Worm (Caenorhabditis elegans): Measurements from ENCODE around the gene mpz-6.

mpz-6 gene

DNA sequence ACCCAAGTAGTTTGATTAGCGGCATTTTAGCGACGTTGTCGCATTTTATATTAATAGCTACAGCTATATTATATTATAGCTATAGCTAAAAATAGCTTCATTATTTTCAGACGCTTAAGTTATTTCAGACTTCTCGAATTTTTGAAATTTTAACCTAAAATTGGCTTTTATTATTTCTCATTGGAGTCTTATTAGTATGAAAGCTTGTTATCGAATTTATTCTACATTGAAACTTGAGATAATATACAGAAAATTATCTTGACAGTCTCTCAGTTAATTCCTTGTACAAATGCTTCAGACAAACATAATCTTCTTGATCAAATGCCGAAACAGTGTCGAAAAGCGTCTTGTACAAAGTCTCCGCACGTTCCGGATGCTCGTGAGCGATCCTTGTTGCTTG lies 27.1 kb downstream of the mpz-6 start, which contains the start of gene srh-48 (continued):
- no peak for TF ChIP-seq lsl-1 (GFP tag; optimal IDR thresholded peaks at IDR 0.05)
- no peak for TF ChIP-seq F23B12.7 (tag; optimal IDR thresholded peaks at IDR 0.05; ENCODE audit: insufficient read depth)
- no peak for TF ChIP-seq F52B5.7 (tag; optimal IDR thresholded peaks at IDR 0.05)
- TF ChIP-seq bed-1 (GFP tag; IDR thresholded peaks at IDR 0.05), result no peak
- TF ChIP-seq attf-5 (GFP tag; optimal IDR thresholded peaks at IDR 0.05), result no peak

DNA sequence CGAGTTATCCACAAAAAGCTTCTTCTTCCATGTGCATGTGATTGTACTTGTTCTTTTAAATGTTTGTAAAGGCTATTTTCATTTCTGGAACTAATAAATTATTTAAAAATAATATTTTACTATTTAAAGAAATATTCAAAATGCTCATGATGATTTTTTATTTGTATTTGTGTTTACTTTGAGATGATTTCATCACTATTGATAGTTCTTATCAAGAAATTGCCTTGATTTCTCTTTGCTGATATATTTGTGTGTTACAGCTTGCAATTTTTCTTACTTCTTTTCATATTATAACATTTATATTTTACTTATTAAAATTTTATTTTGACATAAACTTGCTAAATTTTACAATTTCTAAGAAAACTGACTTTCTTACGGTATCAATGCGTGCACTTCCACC lies 28.7 kb downstream of the mpz-6 start:
- no peak for TF ChIP-seq mel-28 (tag; optimal IDR thresholded peaks at IDR 0.05; ENCODE audit: borderline replicate concordance)
- no peak for TF ChIP-seq hsf-1 (GFP tag; IDR thresholded peaks at IDR 0.05)
- TF ChIP-seq attf-6 (GFP tag; IDR thresholded peaks at IDR 0.05), result no peak
- TF ChIP-seq F52B5.7 (tag; optimal IDR thresholded peaks at IDR 0.05), result no peak
- TF ChIP-seq nfya-2 (GFP tag; IDR thresholded peaks at IDR 0.05), result no peak
- no peak for TF ChIP-seq unc-130 (GFP tag; optimal IDR thresholded peaks at IDR 0.05)
- no peak for TF ChIP-seq zim-3 (tag; optimal IDR thresholded peaks at IDR 0.05)
- TF ChIP-seq ceh-79 (tag; optimal IDR thresholded peaks at IDR 0.05), result no peak
- TF ChIP-seq ceh-91 (GFP tag; IDR thresholded peaks at IDR 0.05), result no peak
- TF ChIP-seq bed-1 (GFP tag; IDR thresholded peaks at IDR 0.05), result no peak
- no peak for TF ChIP-seq snpc-3.4 (tag; optimal IDR thresholded peaks at IDR 0.05)
- TF ChIP-seq hlh-12 (tag; optimal IDR thresholded peaks at IDR 0.05), result no peak
- TF ChIP-seq akir-1 (GFP tag; optimal IDR thresholded peaks at IDR 0.05), result no peak
- TF ChIP-seq nhr-120 (GFP tag; IDR thresholded peaks at IDR 0.05), result no peak
- TF ChIP-seq dpff-1 (tag; optimal IDR thresholded peaks at IDR 0.05), result no peak
- TF ChIP-seq efl-1 (GFP tag; optimal IDR thresholded peaks at IDR 0.05), result no peak
- TF ChIP-seq T07F8.4 (tag; optimal IDR thresholded peaks at IDR 0.05), result no peak
- TF ChIP-seq pbrm-1 (GFP tag; IDR thresholded peaks at IDR 0.05), result no peak
- no peak for TF ChIP-seq K12H6.12 (tag; optimal IDR thresholded peaks at IDR 0.05)

ce11 chrII:9377158-9377557 lies 29.8 kb downstream of the mpz-6 start, which contains the start of gene C06C3.10:
Gene C06C3.10, minus strand, starts transcription at chrII:9377258.
- TF ChIP-seq tbp1 (GFP tag; optimal IDR thresholded peaks at IDR 0.05) (no peak), aptf-2 (GFP tag; conservative IDR thresholded peaks at IDR 0.05) (no peak), madf-3 (GFP tag; IDR thresholded peaks at IDR 0.05) (no peak), mel-28 (tag; optimal IDR thresholded peaks at IDR 0.05; ENCODE audit: borderline replicate concordance) (no peak), sptf-2 (GFP tag; optimal IDR thresholded peaks at IDR 0.05) (no peak), K11D2.4 (GFP tag; IDR thresholded peaks at IDR 0.05) (no peak)

DNA sequence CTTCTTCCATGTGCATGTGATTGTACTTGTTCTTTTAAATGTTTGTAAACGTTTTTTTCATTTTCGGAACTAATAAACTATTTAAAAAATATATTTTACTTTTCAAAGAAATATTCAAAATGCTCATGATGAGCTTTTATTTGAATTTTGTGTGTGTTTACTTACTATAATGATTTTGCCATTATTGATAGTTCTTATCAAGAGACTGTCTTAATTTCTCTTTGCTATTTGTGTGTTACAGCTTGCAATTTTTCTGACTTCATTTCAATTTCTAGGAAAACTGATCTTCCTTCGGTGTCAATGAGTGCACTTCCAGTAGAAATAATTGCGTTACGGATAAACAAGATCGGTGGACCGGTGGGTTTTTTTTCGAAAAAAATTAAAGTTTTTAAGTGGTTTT lies 32.1 kb downstream of the mpz-6 start, which contains the start of gene C06C3.12:
Gene C06C3.12, plus strand, starts transcription at position 301 of the 400 bp plus-strand sequence.
- TF ChIP-seq F37B4.10 (GFP tag; IDR thresholded peaks at IDR 0.05), result no peak
- TF ChIP-seq akir-1 (GFP tag; optimal IDR thresholded peaks at IDR 0.05), result no peak
- no peak for TF ChIP-seq B0019.2 (GFP tag; conservative IDR thresholded peaks at IDR 0.05)
- TF ChIP-seq F10E7.11 (tag; optimal IDR thresholded peaks at IDR 0.05), result no peak
- no peak for TF ChIP-seq atf-7 (tag; optimal IDR thresholded peaks at IDR 0.05)
- no peak for TF ChIP-seq somi-1 (GFP tag; optimal IDR thresholded peaks at IDR 0.05)
- no peak for TF ChIP-seq C17E4.6 (GFP tag; IDR thresholded peaks at IDR 0.05)
- TF ChIP-seq hlh-12 (tag; optimal IDR thresholded peaks at IDR 0.05), result no peak
- TF ChIP-seq ztf-18 (tag; optimal IDR thresholded peaks at IDR 0.05), result no peak
- TF ChIP-seq snpc-1.3 (tag; optimal IDR thresholded peaks at IDR 0.05; ENCODE audit: insufficient read depth), result no peak

Measured in whole organism, young adult.